Worm (Caenorhabditis elegans) whole organism, late embryonic: ENCODE results near the gene nhr-268.

Source experiments
- fkh-10 ChIP-seq: fragments of 150-350 bp; optimal IDR thresholded peaks from 2 replicates; lab custom pipeline; 2014; ENCODE audit warnings: missing biosample characterization, missing genetic modification reagents, missing genetic modification characterization
- fkh-6 ChIP-seq: sonication (generic microtip); optimal IDR thresholded peaks from 2 replicates; lab custom pipeline; 2016; ENCODE audit warnings: missing genetic modification characterization, missing compliant biosample characterization
- nhr-11 ChIP-seq: fragments of 150-350 bp; optimal IDR thresholded peaks from 2 replicates; lab custom pipeline; 2014; ENCODE audit warnings: missing biosample characterization, missing genetic modification characterization
- pha-4 ChIP-seq: fragments of 150-350 bp; optimal IDR thresholded peaks from 2 replicates; lab custom pipeline; 2018; ENCODE audit warnings: missing biosample characterization, missing genetic modification reagents, missing genetic modification characterization
- tbx-2 ChIP-seq: sonication (generic microtip); optimal IDR thresholded peaks from 2 replicates; lab custom pipeline; 2016; ENCODE audit warnings: missing genetic modification characterization, missing compliant biosample characterization

ce11 chrV:15710401-15710800 lies 20.3 kb downstream of the nhr-268 start, which contains the start of gene Y6E2A.1:
- TF ChIP-seq fkh-6 (tag; lab: Kevin White, UChicago) (no peak), fkh-10 (GFP tag; lab: Kevin White, UChicago) (no peak), nhr-11 (tag; lab: Kevin White, UChicago) (no peak), pha-4 (tag; lab: Kevin White, UChicago) (no peak), tbx-2 (tag; lab: Kevin White, UChicago) (no peak)
